Worm (Caenorhabditis elegans): ENCODE results near the gene ins-21.

Gene ins-21

ce11 chrIII:10060573-10060972 is 37.0 kb downstream of the ins-21 start, which contains the start of gene T16G12.13:
T16G12.13 (plus strand) TSS chrIII:10060865.
- TF ChIP-seq nhr-76 (tag; optimal IDR thresholded peaks at IDR 0.05), result no peak
- no peak for TF ChIP-seq lsy-12 (tag; optimal IDR thresholded peaks at IDR 0.05)
- no peak for TF ChIP-seq nhr-67 (tag; optimal IDR thresholded peaks at IDR 0.05)
- no peak for TF ChIP-seq elt-2 (tag; optimal IDR thresholded peaks at IDR 0.05)
- TF ChIP-seq fkh-10 (GFP tag; optimal IDR thresholded peaks at IDR 0.05), result no peak
- no peak for TF ChIP-seq nfya-1 (tag; optimal IDR thresholded peaks at IDR 0.05; ENCODE audit: insufficient read depth)
- TF ChIP-seq mml-1 (tag; optimal IDR thresholded peaks at IDR 0.05), result no peak
- TF ChIP-seq eor-1 (tag; optimal IDR thresholded peaks at IDR 0.05), result no peak
- no peak for TF ChIP-seq egl-27 (tag; optimal IDR thresholded peaks at IDR 0.05)
- TF ChIP-seq aly-2 (tag; optimal IDR thresholded peaks at IDR 0.05), result no peak

- TF ChIP-seq hmg-11 (tag; optimal IDR thresholded peaks at IDR 0.05), result peak; percentile 65
- TF ChIP-seq nhr-43 (tag; optimal IDR thresholded peaks at IDR 0.05; ENCODE audit: poor library complexity, severe bottlenecking), result peak; percentile 79
- TF ChIP-seq unc-39 (tag; optimal IDR thresholded peaks at IDR 0.05), result no peak
- TF ChIP-seq ceh-9 (tag; optimal IDR thresholded peaks at IDR 0.05), result no peak
- TF ChIP-seq snpc-4 (tag; optimal IDR thresholded peaks at IDR 0.05), result peak; percentile 12
- no peak for TF ChIP-seq ceh-16 (tag; optimal IDR thresholded peaks at IDR 0.05)
- TF ChIP-seq nhr-28 (tag; optimal IDR thresholded peaks at IDR 0.05), result no peak
- peak; percentile 48 for TF ChIP-seq lin-15B (tag; optimal IDR thresholded peaks at IDR 0.05)
- no peak for TF ChIP-seq mml-1 (tag; optimal IDR thresholded peaks at IDR 0.05)
- TF ChIP-seq lsy-12 (tag; optimal IDR thresholded peaks at IDR 0.05), result peak; percentile 22
- no peak for TF ChIP-seq fkh-10 (GFP tag; optimal IDR thresholded peaks at IDR 0.05)
- no peak for TF ChIP-seq fos-1 (tag; optimal IDR thresholded peaks at IDR 0.05)
- TF ChIP-seq ceh-82 (tag; optimal IDR thresholded peaks at IDR 0.05), result no peak
- no peak for TF ChIP-seq tbx-2 (tag; optimal IDR thresholded peaks at IDR 0.05)
Observed at ce11 chrIII:10064140-10064539, 40.6 kb downstream of the ins-21 start, which contains the start of gene ekl-6. ekl-6 (plus strand) TSS chrIII:10064404.

ce11 chrIII:10069278-10069677 is 45.7 kb downstream of the ins-21 start, which contains the start of gene T16G12.6:
T16G12.6 (plus strand) TSS chrIII:10069578.
- TF ChIP-seq fkh-2 (tag; optimal IDR thresholded peaks at IDR 0.05) (no peak), R02D3.7 (tag; optimal IDR thresholded peaks at IDR 0.05) (no peak), nhr-77 (tag; optimal IDR thresholded peaks at IDR 0.05) (no peak), ztf-11 (tag; optimal IDR thresholded peaks at IDR 0.05) (no peak), eor-1 (tag; optimal IDR thresholded peaks at IDR 0.05) (no peak), ceh-9 (tag; optimal IDR thresholded peaks at IDR 0.05) (no peak), tbx-2 (tag; optimal IDR thresholded peaks at IDR 0.05) (no peak), elt-3 (tag; optimal IDR thresholded peaks at IDR 0.05) (no peak), ztf-4 (tag; optimal IDR thresholded peaks at IDR 0.05) (no peak), nfya-1 (tag; optimal IDR thresholded peaks at IDR 0.05; ENCODE audit: insufficient read depth) (no peak), pha-4 (tag; optimal IDR thresholded peaks at IDR 0.05) (no peak), sea-2 (GFP tag; optimal IDR thresholded peaks at IDR 0.05) (no peak), egl-5 (tag; optimal IDR thresholded peaks at IDR 0.05) (no peak), unc-62 (GFP tag; optimal IDR thresholded peaks at IDR 0.05) (no peak)
